Worm (Caenorhabditis elegans) whole organism, L2 larva: Measurements from ENCODE around the gene exl-1.

Experiments used
- C34F6.9 ChIP-seq: fragments of 150-350 bp; optimal IDR thresholded peaks from 2 replicates; lab custom pipeline; 2014; ENCODE audit warnings: missing biosample characterization, missing genetic modification characterization
- F13H6.1 ChIP-seq: sonication (generic microtip); optimal IDR thresholded peaks from 2 replicates; lab custom pipeline; 2016; ENCODE audit warnings: missing genetic modification characterization, missing compliant biosample characterization
- R02D3.7 ChIP-seq: fragments of 150-350 bp; optimal IDR thresholded peaks from 2 replicates; lab custom pipeline; 2014; ENCODE audit warnings: missing biosample characterization, missing genetic modification characterization
- Y55F3AM.14 ChIP-seq: fragments of 200-800 bp; sonication (Bioruptor generic); optimal IDR thresholded peaks from 2 replicates; lab custom pipeline; 2018; ENCODE audit warnings: mild to moderate bottlenecking, missing genetic modification characterization, missing compliant biosample characterization
- ZK546.5 ChIP-seq: sonication (generic microtip); optimal IDR thresholded peaks from 2 replicates; lab custom pipeline; 2017; ENCODE audit warnings: missing biosample characterization, missing genetic modification characterization
- alr-1 ChIP-seq: fragments of 150-350 bp; optimal IDR thresholded peaks from 2 replicates; lab custom pipeline; 2014; ENCODE audit warnings: missing biosample characterization, missing genetic modification characterization
- ama-1 ChIP-seq: fragments of 150-350 bp; optimal IDR thresholded peaks from 2 replicates; lab custom pipeline; 2018; ENCODE audit warnings: inconsistent platforms
- blmp-1 ChIP-seq: sonication (generic microtip); optimal IDR thresholded peaks from 2 replicates; lab custom pipeline; 2017; ENCODE audit warnings: missing genetic modification characterization, mild to moderate bottlenecking, missing compliant biosample characterization, antibody characterized with exemption, moderate library complexity; ENCODE audit not compliant: insufficient read depth
- ceh-16 ChIP-seq: fragments of 150-350 bp; optimal IDR thresholded peaks from 2 replicates; lab custom pipeline; 2014; ENCODE audit warnings: missing biosample characterization, missing genetic modification characterization
- ceh-82 ChIP-seq: fragments of 150-350 bp; optimal IDR thresholded peaks from 2 replicates; lab custom pipeline; 2014; ENCODE audit warnings: missing biosample characterization, missing genetic modification characterization
- crh-2 ChIP-seq: sonication (generic microtip); optimal IDR thresholded peaks from 2 replicates; lab custom pipeline; 2017; ENCODE audit warnings: missing biosample characterization, missing genetic modification characterization
- dmd-4 ChIP-seq: sonication (generic microtip); optimal IDR thresholded peaks from 2 replicates; lab custom pipeline; 2017; ENCODE audit warnings: missing biosample characterization, missing genetic modification characterization
- egl-27 ChIP-seq: sonication (generic microtip); optimal IDR thresholded peaks from 3 replicates; lab custom pipeline; 2017; ENCODE audit warnings: missing biosample characterization, missing genetic modification reagents, missing genetic modification characterization
- elt-1 ChIP-seq: fragments of 150-350 bp; optimal IDR thresholded peaks from 2 replicates; lab custom pipeline; 2014; ENCODE audit warnings: missing biosample characterization, missing genetic modification characterization
- elt-3 ChIP-seq: sonication (generic microtip); optimal IDR thresholded peaks from 2 replicates; lab custom pipeline; 2017; ENCODE audit warnings: missing biosample characterization, missing genetic modification characterization
- fos-1 ChIP-seq: fragments of 150-350 bp; optimal IDR thresholded peaks from 2 replicates; lab custom pipeline; 2014; ENCODE audit warnings: missing biosample characterization, missing genetic modification characterization
- gmeb-1 ChIP-seq: fragments of 150-350 bp; optimal IDR thresholded peaks from 2 replicates; lab custom pipeline; 2014; ENCODE audit warnings: missing biosample characterization, missing genetic modification characterization
- lin-11 ChIP-seq: fragments of 150-350 bp; sonication (generic microtip); optimal IDR thresholded peaks from 2 replicates; lab custom pipeline; 2014; ENCODE audit warnings: missing biosample characterization, missing genetic modification characterization, inconsistent platforms, mixed read lengths
- lin-13 ChIP-seq: fragments of 150-350 bp; optimal IDR thresholded peaks from 2 replicates; lab custom pipeline; 2014; ENCODE audit warnings: missing biosample characterization, missing genetic modification reagents, missing genetic modification characterization
- lin-39 ChIP-seq: fragments of 150-350 bp; optimal IDR thresholded peaks from 2 replicates; lab custom pipeline; 2014; ENCODE audit warnings: missing biosample characterization, missing genetic modification reagents, missing genetic modification characterization
- lsy-2 ChIP-seq, 2 experiments: fragments of 150-350 bp in 1 of 2; sonication (generic microtip) in 1 of 2; optimal IDR thresholded peaks; 2 replicates each; lab custom pipeline; 2014 to 2017; ENCODE audit warnings: missing biosample characterization in 2 of 2, missing genetic modification characterization in 2 of 2
- mab-5 ChIP-seq: fragments of 150-350 bp; optimal IDR thresholded peaks from 2 replicates; lab custom pipeline; 2014; ENCODE audit warnings: missing biosample characterization, missing genetic modification characterization
- mbf-1 ChIP-seq: sonication (generic microtip); optimal IDR thresholded peaks from 2 replicates; lab custom pipeline; 2017; ENCODE audit warnings: missing biosample characterization, missing genetic modification characterization
- mdl-1 ChIP-seq, 2 experiments: fragments of 150-350 bp in 1 of 2; sonication (generic microtip) in 1 of 2; optimal IDR thresholded peaks; 2 replicates each; lab custom pipeline; 2017; ENCODE audit warnings: missing biosample characterization in 2 of 2, missing genetic modification characterization in 2 of 2
- nhr-10 ChIP-seq: sonication (generic microtip); optimal IDR thresholded peaks from 2 replicates; lab custom pipeline; 2017; ENCODE audit warnings: missing biosample characterization, missing genetic modification characterization
- nhr-11 ChIP-seq: fragments of 150-350 bp; optimal IDR thresholded peaks from 2 replicates; lab custom pipeline; 2014; ENCODE audit warnings: missing biosample characterization, missing genetic modification characterization
- nhr-12 ChIP-seq: fragments of 150-350 bp; optimal IDR thresholded peaks from 2 replicates; lab custom pipeline; 2014; ENCODE audit warnings: missing biosample characterization, missing genetic modification characterization
- nhr-129 ChIP-seq: fragments of 150-350 bp; optimal IDR thresholded peaks from 2 replicates; lab custom pipeline; 2014; ENCODE audit warnings: missing biosample characterization, missing genetic modification characterization
- nhr-21 ChIP-seq: fragments of 150-350 bp; optimal IDR thresholded peaks from 2 replicates; lab custom pipeline; 2014; ENCODE audit warnings: missing biosample characterization, missing genetic modification characterization
- nhr-23 ChIP-seq: fragments of 150-350 bp; optimal IDR thresholded peaks from 2 replicates; lab custom pipeline; 2014; ENCODE audit warnings: missing biosample characterization, missing genetic modification reagents, missing genetic modification characterization
- nhr-6 ChIP-seq: fragments of 150-350 bp; optimal IDR thresholded peaks from 2 replicates; lab custom pipeline; 2014; ENCODE audit warnings: missing biosample characterization, missing genetic modification characterization
- nhr-77 ChIP-seq: fragments of 150-350 bp; optimal IDR thresholded peaks from 2 replicates; lab custom pipeline; 2014; ENCODE audit warnings: missing biosample characterization, missing genetic modification characterization
- sem-4 ChIP-seq: fragments of 150-350 bp; optimal IDR thresholded peaks from 2 replicates; lab custom pipeline; 2014; ENCODE audit warnings: missing biosample characterization, missing genetic modification reagents, missing genetic modification characterization
- skn-1 ChIP-seq: sonication (generic microtip); optimal IDR thresholded peaks from 2 replicates; lab custom pipeline; 2017; ENCODE audit warnings: missing biosample characterization, missing genetic modification characterization
- sma-3 ChIP-seq: sonication (generic microtip); optimal IDR thresholded peaks from 2 replicates; lab custom pipeline; 2016; ENCODE audit warnings: missing genetic modification reagents, missing genetic modification characterization, missing compliant biosample characterization
- snpc-4 ChIP-seq: fragments of 150-350 bp; optimal IDR thresholded peaks from 2 replicates; lab custom pipeline; 2014; ENCODE audit warnings: missing biosample characterization, missing genetic modification characterization
- unc-55 ChIP-seq: fragments of 150-350 bp; sonication (generic microtip); optimal IDR thresholded peaks from 3 replicates; lab custom pipeline; 2014; ENCODE audit warnings: missing biosample characterization, missing genetic modification reagents, missing genetic modification characterization
- unc-62 ChIP-seq: fragments of 150-350 bp; optimal IDR thresholded peaks from 2 replicates; lab custom pipeline; 2014; ENCODE audit warnings: missing biosample characterization, missing genetic modification reagents, missing genetic modification characterization
- zag-1 ChIP-seq: fragments of 150-350 bp; optimal IDR thresholded peaks from 2 replicates; lab custom pipeline; 2014; ENCODE audit warnings: missing biosample characterization, missing genetic modification characterization
- ztf-1 ChIP-seq: fragments of 200-800 bp; sonication (Bioruptor generic); conservative IDR thresholded peaks from 2 replicates; pipeline ENCODE4 v1.3.6; 2022; ENCODE audit warnings: missing genetic modification characterization, missing compliant biosample characterization
- ztf-11 ChIP-seq: sonication (generic microtip); optimal IDR thresholded peaks from 2 replicates; lab custom pipeline; 2017; ENCODE audit warnings: missing biosample characterization, missing genetic modification characterization
- ztf-4 ChIP-seq: fragments of 150-350 bp; optimal IDR thresholded peaks from 2 replicates; lab custom pipeline; 2014; ENCODE audit warnings: missing biosample characterization, missing genetic modification characterization

Gene exl-1

ce11 chrII:14381450-14381849 lies 31.8 kb downstream of the exl-1 start, which contains the start of gene sdz-26:
Gene sdz-26, plus strand, starts transcription at chrII:14381750.
- TF ChIP-seq sem-4 (tag; lab: Kevin White, UChicago) (no peak), mbf-1 (tag; lab: Kevin White, UChicago) (no peak), ZK546.5 (tag; lab: Kevin White, UChicago) (no peak), lin-11 (tag; lab: Kevin White, UChicago) (no peak), Y55F3AM.14 (GFP tag; lab: Kevin White, UChicago) (no peak), unc-62 (no peak), gmeb-1 (tag; lab: Kevin White, UChicago) (no peak), elt-1 (tag; lab: Kevin White, UChicago) (no peak), ztf-4 (tag; lab: Kevin White, UChicago) (no peak), skn-1 (no peak), elt-3 (tag; lab: Kevin White, UChicago) (no peak), lsy-2 (tag; optimal IDR thresholded peaks at IDR 0.05; lab: Kevin White, UChicago) (no peak), fos-1 (tag; lab: Kevin White, UChicago) (no peak), sma-3 (GFP tag; lab: Kevin White, UChicago) (no peak), lin-13 (GFP tag; lab: Kevin White, UChicago) (no peak), ama-1 (lab: Kevin White, UChicago) (no peak), lin-39 (tag; lab: Kevin White, UChicago) (no peak), blmp-1 (no peak)

DNA sequence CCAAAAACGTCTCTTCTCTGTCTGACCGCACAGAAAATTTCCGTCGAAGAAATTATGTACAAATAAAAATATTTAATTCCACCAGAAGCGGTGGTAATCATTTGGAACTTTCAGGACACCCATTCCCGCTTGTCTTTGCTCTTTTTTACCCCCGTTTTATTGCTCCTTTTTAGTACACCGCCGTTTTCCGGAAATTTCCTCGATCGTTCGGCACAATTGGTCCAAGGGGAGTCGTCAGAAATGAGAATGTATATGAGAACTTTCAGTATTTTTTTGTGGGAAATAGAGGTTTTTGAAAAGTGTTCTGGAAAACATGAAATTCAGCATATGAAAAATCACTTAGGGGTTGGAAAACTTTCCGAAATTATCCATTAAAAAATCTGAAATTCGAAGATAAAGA lies 32.5 kb downstream of the exl-1 start:
- TF ChIP-seq nhr-129 (tag; lab: Kevin White, UChicago) (no peak), ztf-1 (GFP tag; lab: Robert Waterston, UW) (no peak), nhr-23 (no peak), nhr-21 (no peak), mbf-1 (tag; lab: Kevin White, UChicago) (no peak), dmd-4 (tag; lab: Kevin White, UChicago) (no peak), elt-3 (tag; lab: Kevin White, UChicago) (no peak), lin-11 (tag; lab: Kevin White, UChicago) (no peak), ceh-16 (tag; lab: Kevin White, UChicago) (no peak), nhr-12 (tag; lab: Kevin White, UChicago) (no peak), ceh-82 (no peak), ztf-11 (no peak), F13H6.1 (tag; lab: Kevin White, UChicago) (no peak), gmeb-1 (tag; lab: Kevin White, UChicago) (no peak)

DNA sequence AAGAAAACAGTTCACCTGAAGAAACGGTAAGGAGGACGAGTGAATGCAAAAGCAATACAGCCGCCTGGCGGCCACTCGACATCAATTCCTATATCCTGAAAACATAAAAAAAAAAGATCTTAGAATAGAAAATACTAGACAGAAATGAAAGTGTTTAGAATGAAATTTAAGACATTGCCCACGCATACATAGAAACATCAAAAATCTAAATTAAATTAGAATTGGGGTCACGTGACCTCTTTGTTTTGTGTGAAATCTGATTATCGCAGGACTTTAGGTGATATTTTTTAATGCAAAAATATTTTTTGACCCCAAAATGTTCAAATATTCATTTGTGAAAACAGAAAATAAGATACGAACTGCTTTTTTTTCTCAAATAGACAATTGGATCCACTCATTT lies 35.5 kb downstream of the exl-1 start, which contains the start of gene acr-20:
Gene acr-20, minus strand, starts transcription at position 101 of the 400 bp plus-strand sequence.
- TF ChIP-seq unc-62 (no peak), R02D3.7 (tag; lab: Kevin White, UChicago) (no peak), ama-1 (lab: Kevin White, UChicago) (no peak), nhr-23 (no peak), sma-3 (GFP tag; lab: Kevin White, UChicago) (no peak), nhr-11 (tag; lab: Kevin White, UChicago) (no peak), nhr-6 (tag; lab: Kevin White, UChicago) (no peak), dmd-4 (tag; lab: Kevin White, UChicago) (no peak), egl-27 (tag; lab: Kevin White, UChicago) (no peak), mbf-1 (tag; lab: Kevin White, UChicago) (no peak), C34F6.9 (tag; lab: Kevin White, UChicago) (no peak), ztf-11 (no peak), nhr-77 (tag; lab: Kevin White, UChicago) (no peak), elt-3 (tag; lab: Kevin White, UChicago) (no peak), lin-11 (tag; lab: Kevin White, UChicago) (no peak), nhr-12 (tag; lab: Kevin White, UChicago) (no peak)

ce11 chrII:14374594-14374993 lies 38.7 kb downstream of the exl-1 start:
- TF ChIP-seq ztf-4 (tag; lab: Kevin White, UChicago) = no peak

- TF ChIP-seq F13H6.1 (tag; lab: Kevin White, UChicago) (no peak), zag-1 (peak; percentile 45), C34F6.9 (tag; lab: Kevin White, UChicago) (peak; percentile 68), fos-1 (tag; lab: Kevin White, UChicago) (peak; percentile 18), mab-5 (tag; lab: Kevin White, UChicago) (peak; percentile 43), elt-3 (tag; lab: Kevin White, UChicago) (no peak), lsy-2 (tag; optimal IDR thresholded peaks at IDR 0.05; lab: Kevin White, UChicago) (peak; percentile 23 to 88), blmp-1 (no peak), egl-27 (tag; lab: Kevin White, UChicago) (no peak), alr-1 (tag; lab: Kevin White, UChicago) (no peak), mdl-1 (tag; optimal IDR thresholded peaks at IDR 0.05; lab: Kevin White, UChicago) (no peak), ztf-11 (no peak), snpc-4 (tag; lab: Kevin White, UChicago) (peak; percentile 6), unc-62 (no peak), ama-1 (lab: Kevin White, UChicago) (no peak), nhr-77 (tag; lab: Kevin White, UChicago) (no peak), ztf-4 (tag; lab: Kevin White, UChicago) (no peak), nhr-129 (tag; lab: Kevin White, UChicago) (peak; percentile 44), unc-55 (GFP tag; lab: Kevin White, UChicago) (peak; percentile 80), nhr-10 (tag; lab: Kevin White, UChicago) (no peak), lin-11 (tag; lab: Kevin White, UChicago) (peak; percentile 66), ceh-16 (tag; lab: Kevin White, UChicago) (no peak), crh-2 (tag; lab: Kevin White, UChicago) (peak; percentile 60)
Measured at ce11 chrII:14365182-14365751, 48.0 kb downstream of the exl-1 start, which contains the start of gene imb-2. Gene imb-2, plus strand, starts transcription at chrII:14365701.
